Fruit fly (Drosophila melanogaster) whole organism, prepupa: Measurements from ENCODE around the gene 7B2.

ENCODE experiments used
- Blimp-1 ChIP-seq: fragments of 200-800 bp; sonication (Bioruptor generic); optimal IDR thresholded peaks from 3 replicates; lab custom pipeline; 2017; ENCODE audit warnings: missing biosample characterization, missing genetic modification characterization, mild to moderate bottlenecking, moderate library complexity, missing genetic modification reagents
- CG10631 ChIP-seq: fragments of 200-800 bp; sonication (Bioruptor generic); optimal IDR thresholded peaks from 2 replicates; lab custom pipeline; 2016; ENCODE audit warnings: missing biosample characterization, missing genetic modification characterization
- CG11762 ChIP-seq: fragments of 200-800 bp; sonication (Bioruptor generic); optimal IDR thresholded peaks from 3 replicates; lab custom pipeline; 2016; ENCODE audit warnings: missing biosample characterization, missing genetic modification characterization; ENCODE audit not compliant: insufficient read depth
- CG15336 ChIP-seq: fragments of 200-800 bp; sonication (Bioruptor generic); IDR thresholded peaks from 2 replicates; pipeline ENCODE4 v1.3.6; 2022; ENCODE audit warnings: missing biosample characterization, missing genetic modification characterization
- CG1621 ChIP-seq: fragments of 200-800 bp; sonication (Bioruptor generic); optimal IDR thresholded peaks from 3 replicates; lab custom pipeline; 2018; ENCODE audit warnings: missing biosample characterization, mild to moderate bottlenecking, missing genetic modification characterization
- CG16779 ChIP-seq: fragments of 200-800 bp; sonication (Bioruptor generic); optimal IDR thresholded peaks from 3 replicates; lab custom pipeline; 2017; ENCODE audit warnings: missing biosample characterization, mild to moderate bottlenecking, missing genetic modification characterization
- CG3032 ChIP-seq: fragments of 200-800 bp; optimal IDR thresholded peaks from 2 replicates; lab custom pipeline; 2019; ENCODE audit warnings: missing biosample characterization, mild to moderate bottlenecking, missing genetic modification characterization, moderate library complexity
- CG34406 ChIP-seq: fragments of 200-800 bp; sonication (Bioruptor generic); optimal IDR thresholded peaks from 3 replicates; lab custom pipeline; 2016; ENCODE audit warnings: missing biosample characterization, missing genetic modification characterization
- CG3919 ChIP-seq: fragments of 200-800 bp; sonication (Bioruptor generic); optimal IDR thresholded peaks from 3 replicates; lab custom pipeline; 2016; ENCODE audit warnings: missing biosample characterization, missing genetic modification characterization
- CG6163 ChIP-seq: fragments of 200-800 bp; sonication (Bioruptor generic); IDR thresholded peaks from 3 replicates; pipeline ENCODE4 v1.3.6; 2022; ENCODE audit warnings: missing biosample characterization, missing genetic modification characterization
- CG6276 ChIP-seq: fragments of 200-800 bp; sonication (Bioruptor generic); optimal IDR thresholded peaks from 2 replicates; lab custom pipeline; 2017; ENCODE audit warnings: missing biosample characterization, mild to moderate bottlenecking, missing genetic modification characterization
- CG6792 ChIP-seq: fragments of 200-800 bp; sonication (Bioruptor generic); optimal IDR thresholded peaks from 3 replicates; lab custom pipeline; 2016; ENCODE audit warnings: missing biosample characterization, missing genetic modification characterization
- CG6808 ChIP-seq: fragments of 200-800 bp; sonication (Bioruptor generic); optimal IDR thresholded peaks from 3 replicates; lab custom pipeline; 2017; ENCODE audit warnings: missing biosample characterization, missing genetic modification characterization, mild to moderate bottlenecking, moderate library complexity, missing genetic modification reagents
- CG7368 ChIP-seq: fragments of 200-800 bp; sonication (Bioruptor generic); optimal IDR thresholded peaks from 3 replicates; lab custom pipeline; 2016; ENCODE audit warnings: missing biosample characterization, missing genetic modification characterization
- CG8119 ChIP-seq: fragments of 200-800 bp; sonication (Bioruptor generic); IDR thresholded peaks from 3 replicates; pipeline ENCODE4 v1.3.6; 2022; ENCODE audit warnings: missing biosample characterization, missing genetic modification characterization
- CG8632 ChIP-seq: fragments of 200-800 bp; sonication (Bioruptor generic); optimal IDR thresholded peaks from 3 replicates; lab custom pipeline; 2016; ENCODE audit warnings: missing biosample characterization, missing genetic modification characterization
- CG9139 ChIP-seq: fragments of 200-800 bp; sonication (Bioruptor generic); optimal IDR thresholded peaks from 3 replicates; lab custom pipeline; 2017; ENCODE audit warnings: missing biosample characterization, mild to moderate bottlenecking, missing genetic modification characterization
- Eip75B ChIP-seq: fragments of 200-800 bp; sonication (Bioruptor generic); optimal IDR thresholded peaks from 3 replicates; lab custom pipeline; 2016; ENCODE audit warnings: missing biosample characterization, missing genetic modification characterization
- Eip78C ChIP-seq: fragments of 200-800 bp; sonication (Bioruptor generic); peaks from one replicate; lab custom pipeline; 2016; ENCODE audit warnings: missing biosample characterization, missing genetic modification characterization
- Eip93F ChIP-seq: fragments of 200-800 bp; sonication (Bioruptor generic); optimal IDR thresholded peaks from 2 replicates; lab custom pipeline; 2016; ENCODE audit warnings: missing biosample characterization, mild to moderate bottlenecking, missing genetic modification characterization
- Ets21C ChIP-seq: fragments of 200-800 bp; sonication (Bioruptor generic); optimal IDR thresholded peaks from 3 replicates; lab custom pipeline; 2016; ENCODE audit warnings: missing biosample characterization, missing genetic modification characterization
- Ets96B ChIP-seq: fragments of 200-800 bp; optimal IDR thresholded peaks from 2 replicates; lab custom pipeline; 2019; ENCODE audit warnings: missing biosample characterization, mild to moderate bottlenecking, missing genetic modification characterization, moderate library complexity
- Gug ChIP-seq: fragments of 200-800 bp; sonication (Bioruptor generic); IDR thresholded peaks from 2 replicates; pipeline ENCODE4 v1.3.6; 2022; ENCODE audit warnings: missing biosample characterization, missing genetic modification characterization
- Hr38 ChIP-seq: sonication (Bioruptor generic); optimal IDR thresholded peaks from 2 replicates; lab custom pipeline; 2016; ENCODE audit warnings: missing biosample characterization, missing genetic modification characterization
- Met ChIP-seq: fragments of 200-800 bp; sonication (Bioruptor generic); optimal IDR thresholded peaks from 3 replicates; lab custom pipeline; 2016; ENCODE audit warnings: missing biosample characterization, missing genetic modification characterization
- Sox102F ChIP-seq: fragments of 200-800 bp; sonication (Bioruptor generic); optimal IDR thresholded peaks from 2 replicates; lab custom pipeline; 2016; ENCODE audit warnings: missing biosample characterization, mild to moderate bottlenecking, missing genetic modification characterization
- Sox14 ChIP-seq: fragments of 200-800 bp; sonication (Bioruptor generic); optimal IDR thresholded peaks from 3 replicates; lab custom pipeline; 2016; ENCODE audit warnings: missing biosample characterization, missing genetic modification characterization
- acj6 ChIP-seq: fragments of 200-800 bp; sonication (Bioruptor generic); optimal IDR thresholded peaks from 3 replicates; lab custom pipeline; 2016; ENCODE audit warnings: missing biosample characterization, missing genetic modification characterization
- cyc ChIP-seq: fragments of 200-800 bp; sonication (Bioruptor generic); optimal IDR thresholded peaks from 3 replicates; lab custom pipeline; 2016; ENCODE audit warnings: missing biosample characterization, missing genetic modification characterization
- dsx ChIP-seq: fragments of 200-800 bp; optimal IDR thresholded peaks from 3 replicates; lab custom pipeline; 2019; ENCODE audit warnings: missing biosample characterization, mild to moderate bottlenecking, missing genetic modification characterization, moderate library complexity; ENCODE audit not compliant: poor library complexity, severe bottlenecking
- eg ChIP-seq: fragments of 200-800 bp; sonication (Bioruptor generic); IDR thresholded peaks from 3 replicates; pipeline ENCODE4 v1.3.6; 2022; ENCODE audit warnings: missing biosample characterization, missing genetic modification characterization
- esn ChIP-seq: fragments of 200-800 bp; sonication (Bioruptor generic); optimal IDR thresholded peaks from 2 replicates; lab custom pipeline; 2016; ENCODE audit warnings: missing biosample characterization, mild to moderate bottlenecking, missing genetic modification characterization, moderate library complexity
- fd59A ChIP-seq: fragments of 200-800 bp; sonication (Bioruptor generic); optimal IDR thresholded peaks from 2 replicates; lab custom pipeline; 2017; ENCODE audit warnings: missing biosample characterization, mild to moderate bottlenecking, missing genetic modification characterization, missing genetic modification reagents
- fd85E ChIP-seq: fragments of 200-800 bp; sonication (Bioruptor generic); optimal IDR thresholded peaks from 3 replicates; lab custom pipeline; 2016; ENCODE audit warnings: missing biosample characterization, missing genetic modification characterization
- lz ChIP-seq: fragments of 200-800 bp; sonication (Bioruptor generic); optimal IDR thresholded peaks from 3 replicates; lab custom pipeline; 2016; ENCODE audit warnings: missing biosample characterization, missing genetic modification characterization
- net ChIP-seq: fragments of 200-800 bp; sonication (Bioruptor generic); optimal IDR thresholded peaks from 3 replicates; lab custom pipeline; 2016; ENCODE audit warnings: missing biosample characterization, missing genetic modification characterization
- salr ChIP-seq, 2 experiments: fragments of 200-800 bp; sonication (Bioruptor generic); optimal IDR thresholded peaks; 3 replicates each; lab custom pipeline; 2016 to 2018; ENCODE audit warnings: missing biosample characterization in 2 of 2, missing genetic modification characterization in 2 of 2, mild to moderate bottlenecking in 1 of 2
- spab ChIP-seq: fragments of 200-800 bp; sonication (Bioruptor generic); optimal IDR thresholded peaks from 2 replicates; lab custom pipeline; 2017; ENCODE audit warnings: missing biosample characterization, mild to moderate bottlenecking, missing genetic modification characterization, missing genetic modification reagents
- ss ChIP-seq, 2 experiments: fragments of 200-800 bp; sonication (Bioruptor generic); optimal IDR thresholded peaks; 2 replicates in 1 of 2; 3 replicates in 1 of 2; lab custom pipeline; 2017 to 2018; ENCODE audit warnings: mild to moderate bottlenecking in 2 of 2, missing biosample characterization in 2 of 2, missing genetic modification characterization in 2 of 2, moderate library complexity in 1 of 2
- svp ChIP-seq: fragments of 200-800 bp; sonication (Bioruptor generic); peaks from one replicate; lab custom pipeline; 2016; ENCODE audit warnings: missing biosample characterization, missing genetic modification characterization
- topi ChIP-seq: fragments of 200-800 bp; sonication (Bioruptor generic); optimal IDR thresholded peaks from 3 replicates; lab custom pipeline; 2016; ENCODE audit warnings: missing biosample characterization, missing genetic modification characterization
- vri ChIP-seq: fragments of 200-800 bp; sonication (Bioruptor generic); optimal IDR thresholded peaks from 3 replicates; lab custom pipeline; 2016; ENCODE audit warnings: missing biosample characterization, mild to moderate bottlenecking, missing genetic modification characterization

Gene 7B2

DNA sequence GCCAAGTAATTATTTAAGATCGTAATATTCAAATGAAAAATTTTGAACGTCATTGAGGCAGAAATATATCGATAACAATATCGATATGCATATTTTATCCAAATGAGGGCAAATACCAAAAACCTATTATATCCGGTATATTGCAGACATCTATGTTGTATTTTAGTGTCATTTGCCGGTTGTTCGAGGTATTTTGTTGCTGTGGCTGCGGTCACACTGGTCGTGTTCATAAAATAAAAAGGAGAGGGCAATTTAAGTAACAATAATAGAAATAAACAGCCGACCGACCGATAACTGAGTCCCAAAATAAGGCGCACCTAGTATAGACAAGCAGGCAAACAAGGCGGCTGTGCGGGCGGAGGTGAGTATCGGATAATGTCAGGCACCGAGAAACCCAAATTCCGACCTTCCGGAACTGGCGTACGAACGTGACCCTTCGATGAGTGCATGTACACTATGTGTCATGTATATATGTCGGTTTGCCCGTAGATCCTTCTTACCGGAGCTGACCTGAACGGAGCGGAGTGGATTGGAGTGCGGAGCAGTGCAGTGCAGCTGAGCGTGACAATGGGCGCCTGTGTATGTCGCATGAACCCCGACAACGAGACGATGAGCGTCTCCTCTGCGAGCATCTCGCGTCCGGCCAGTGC lies 17.3 kb downstream of the 7B2 start, which contains the start of gene CG1172:
Gene CG1172 (plus strand): TSS at position 181 of the 650 bp plus-strand sequence.
- TF ChIP-seq Blimp-1 (GFP tag; lab: Kevin White, UChicago) = no peak
- TF ChIP-seq topi = no peak
- TF ChIP-seq Eip78C (GFP tag; lab: Kevin White, UChicago) = peak; percentile 67
- peak; percentile 88 for TF ChIP-seq svp (GFP tag; lab: Kevin White, UChicago)
- no peak for TF ChIP-seq Sox102F (GFP tag; lab: Kevin White, UChicago)
- no peak for TF ChIP-seq CG3919 (GFP tag; lab: Kevin White, UChicago)
- TF ChIP-seq CG7368 = no peak
- TF ChIP-seq eg (GFP tag; lab: Robert Waterston, UW) = no peak
- TF ChIP-seq CG1621 = peak; percentile 17
- TF ChIP-seq salr (GFP tag; optimal IDR thresholded peaks at IDR 0.05; lab: Kevin White, UChicago) = no peak
- no peak for TF ChIP-seq CG8632
- no peak for TF ChIP-seq Ets21C (GFP tag; lab: Kevin White, UChicago)
- TF ChIP-seq CG11762 (GFP tag; lab: Kevin White, UChicago) = no peak
- TF ChIP-seq CG16779 (tag; lab: Kevin White, UChicago) = no peak
- TF ChIP-seq CG9139 = no peak
- no peak for TF ChIP-seq Ets96B (tag; lab: Kevin White, UChicago)
- no peak for TF ChIP-seq dsx (GFP tag; lab: Kevin White, UChicago)
- TF ChIP-seq esn (GFP tag; lab: Kevin White, UChicago) = no peak
- peak; percentile 25 for TF ChIP-seq Sox14
- TF ChIP-seq Hr38 (GFP tag; lab: Kevin White, UChicago) = no peak
- TF ChIP-seq Met (GFP tag; lab: Kevin White, UChicago) = peak; percentile 9
- TF ChIP-seq lz (GFP tag; lab: Kevin White, UChicago) = peak; percentile 9
- no peak for TF ChIP-seq Gug
- no peak for TF ChIP-seq CG6808 (GFP tag; lab: Kevin White, UChicago)
- no peak for TF ChIP-seq fd85E (GFP tag; lab: Kevin White, UChicago)
- TF ChIP-seq, all 60 proteins: peak for 6

DNA sequence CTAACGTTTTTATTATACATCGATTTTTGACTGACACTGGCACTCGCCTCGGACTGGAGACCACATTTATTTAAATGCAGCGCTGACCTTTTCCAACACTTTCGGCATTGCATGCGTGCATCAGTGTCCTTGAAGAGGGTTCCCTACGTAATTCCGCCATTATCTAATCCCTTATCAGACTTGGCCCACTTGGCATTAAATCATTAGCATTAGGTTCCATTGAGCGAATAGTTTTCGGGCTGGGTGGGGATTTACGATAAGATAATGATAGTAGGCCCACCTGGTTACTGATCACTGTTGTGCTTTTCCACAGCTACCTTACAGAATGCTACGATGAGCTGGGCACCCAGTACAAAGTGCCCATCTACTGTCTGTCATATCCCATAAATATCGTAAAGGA lies 18.6 kb downstream of the 7B2 start:
- no peak for TF ChIP-seq ss (GFP tag; optimal IDR thresholded peaks at IDR 0.05; lab: Kevin White, UChicago)
- TF ChIP-seq CG3919 (GFP tag; lab: Kevin White, UChicago) = no peak
- no peak for TF ChIP-seq Sox14
- TF ChIP-seq net (GFP tag; lab: Kevin White, UChicago) = no peak
- TF ChIP-seq Eip75B (GFP tag; lab: Kevin White, UChicago) = no peak
- TF ChIP-seq eg (GFP tag; lab: Robert Waterston, UW) = no peak
- TF ChIP-seq fd59A (GFP tag; lab: Kevin White, UChicago) = no peak

- TF ChIP-seq CG9139 = no peak
- TF ChIP-seq topi = no peak
- TF ChIP-seq CG8119 (GFP tag; lab: Robert Waterston, UW) = no peak
- no peak for TF ChIP-seq ss (GFP tag; optimal IDR thresholded peaks at IDR 0.05; lab: Kevin White, UChicago)
- no peak for TF ChIP-seq vri
- TF ChIP-seq CG6276 (GFP tag; lab: Kevin White, UChicago) = no peak
- no peak for TF ChIP-seq net (GFP tag; lab: Kevin White, UChicago)
- TF ChIP-seq CG6792 (GFP tag; lab: Kevin White, UChicago) = no peak
- no peak for TF ChIP-seq dsx (GFP tag; lab: Kevin White, UChicago)
- TF ChIP-seq CG15336 (GFP tag; lab: Robert Waterston, UW) = no peak
- no peak for TF ChIP-seq Met (GFP tag; lab: Kevin White, UChicago)
These were observed 22.5 kb downstream of the 7B2 start, which contains the start of gene Or83a for dm6 chr3R:5399096-5399495. Or83a (minus strand) TSS chr3R:5399196.

DNA sequence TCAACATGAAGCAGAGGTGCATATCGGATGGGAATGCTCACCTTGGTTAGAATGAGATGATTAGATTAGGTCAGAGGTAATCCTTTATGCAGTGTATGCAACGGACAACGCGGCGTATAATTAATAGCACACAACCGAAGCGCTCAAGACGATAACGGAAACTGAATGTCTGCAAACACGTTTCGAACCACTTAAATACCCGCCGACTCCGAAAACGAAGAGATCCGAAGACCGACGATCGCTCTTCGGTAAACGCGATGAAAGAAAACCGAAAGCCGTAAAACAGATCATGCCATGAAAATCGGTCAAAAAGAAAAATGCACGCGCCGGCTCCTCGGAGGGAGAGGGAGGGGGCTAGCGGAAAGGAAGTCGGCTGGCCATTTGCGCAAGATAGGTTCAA lies 27.4 kb downstream of the 7B2 start, which contains the start of gene CG2663:
Gene CG2663 (minus strand): TSS at position 173 of the 400 bp plus-strand sequence.
- no peak for TF ChIP-seq CG3032 (tag; lab: Kevin White, UChicago)
- TF ChIP-seq svp (GFP tag; lab: Kevin White, UChicago) = no peak
- TF ChIP-seq CG6792 (GFP tag; lab: Kevin White, UChicago) = no peak
- no peak for TF ChIP-seq acj6
- no peak for TF ChIP-seq CG9139
- peak; percentile 6 for TF ChIP-seq CG6276 (GFP tag; lab: Kevin White, UChicago)
- no peak for TF ChIP-seq CG34406 (GFP tag; lab: Kevin White, UChicago)
- peak; percentile 2 for TF ChIP-seq CG1621
- TF ChIP-seq CG15336 (GFP tag; lab: Robert Waterston, UW) = peak; percentile 33; the same call in 1 of the 2 replicates
- TF ChIP-seq fd59A (GFP tag; lab: Kevin White, UChicago) = no peak
- TF ChIP-seq spab (GFP tag; lab: Kevin White, UChicago) = no peak
- no peak for TF ChIP-seq Met (GFP tag; lab: Kevin White, UChicago)
- TF ChIP-seq CG8632 = no peak
- no peak for TF ChIP-seq cyc (GFP tag; lab: Kevin White, UChicago)
- TF ChIP-seq Eip93F = no peak
- no peak for TF ChIP-seq CG11762 (GFP tag; lab: Kevin White, UChicago)
- TF ChIP-seq fd85E (GFP tag; lab: Kevin White, UChicago) = no peak
- no peak for TF ChIP-seq CG7368
- TF ChIP-seq CG6163 (GFP tag; lab: Robert Waterston, UW) = 0 out of 3 replicates have a peak, but pooled peaks have one; percentile 18
- TF ChIP-seq CG3919 (GFP tag; lab: Kevin White, UChicago) = peak; percentile 15
- TF ChIP-seq CG10631 (GFP tag; lab: Kevin White, UChicago) = no peak
- TF ChIP-seq CG8119 (GFP tag; lab: Robert Waterston, UW) = 0 out of 3 replicates have a peak, but pooled peaks have one; percentile 22
